Fruit fly (Drosophila melanogaster) whole organism, wandering third instar larva: ENCODE measurements around the gene FER.
A peak's percentile ranks its signal among the peaks of the same experiment; 100 is the strongest.

Experiments used
- Abd-B ChIP-seq: fragments of >200 bp; optimal IDR thresholded peaks from 2 replicates; lab custom pipeline; 2017; ENCODE audit warnings: missing biosample characterization, missing genetic modification characterization
- CG32264 ChIP-seq: fragments of 200-800 bp; sonication (Bioruptor generic); optimal IDR thresholded peaks from 2 replicates; lab custom pipeline; 2016; ENCODE audit warnings: missing biosample characterization, missing genetic modification characterization
- CG9705 ChIP-seq: fragments of 200-800 bp; sonication (Bioruptor generic); optimal IDR thresholded peaks from 2 replicates; lab custom pipeline; 2018; ENCODE audit warnings: missing biosample characterization, mild to moderate bottlenecking, missing genetic modification characterization
- CrebA ChIP-seq: fragments of 200-800 bp; sonication (Bioruptor generic); optimal IDR thresholded peaks from 2 replicates; lab custom pipeline; 2016; ENCODE audit warnings: missing biosample characterization, mild to moderate bottlenecking, missing genetic modification characterization, borderline replicate concordance
- Dfd ChIP-seq: fragments of >200 bp; optimal IDR thresholded peaks from 2 replicates; lab custom pipeline; 2017; ENCODE audit warnings: missing biosample characterization, missing genetic modification characterization
- Dif ChIP-seq: fragments of 200-275, 200-300 bp; sonication (Bioruptor generic); optimal IDR thresholded peaks from 2 replicates; lab custom pipeline; 2018; ENCODE audit warnings: missing biosample characterization, missing genetic modification characterization; ENCODE audit not compliant: partially characterized antibody
- GATAd ChIP-seq: sonication (Bioruptor generic); optimal IDR thresholded peaks from 2 replicates; lab custom pipeline; 2016; ENCODE audit warnings: missing biosample characterization, missing genetic modification characterization
- HLH106 ChIP-seq: fragments of 200-800 bp; optimal IDR thresholded peaks from 3 replicates; lab custom pipeline; 2019; ENCODE audit warnings: missing biosample characterization, mild to moderate bottlenecking, missing genetic modification characterization, moderate library complexity
- Hnf4 ChIP-seq: fragments of 200-800 bp; sonication (Bioruptor generic); optimal IDR thresholded peaks from 2 replicates; lab custom pipeline; 2016; ENCODE audit warnings: missing biosample characterization, mild to moderate bottlenecking, missing genetic modification characterization
- Hr78 ChIP-seq: fragments of >200 bp; optimal IDR thresholded peaks from 2 replicates; lab custom pipeline; 2017; ENCODE audit warnings: missing biosample characterization, missing genetic modification characterization
- Hr83 ChIP-seq: fragments of 200-300 bp; sonication (Bioruptor generic); optimal IDR thresholded peaks from 2 replicates; lab custom pipeline; 2016; ENCODE audit warnings: missing biosample characterization, mild to moderate bottlenecking, missing genetic modification characterization, moderate library complexity; ENCODE audit not compliant: poor library complexity, severe bottlenecking
- Jra ChIP-seq: sonication (Bioruptor generic); optimal IDR thresholded peaks from 2 replicates; lab custom pipeline; 2016; ENCODE audit warnings: missing biosample characterization, missing genetic modification characterization
- Mio ChIP-seq: sonication (Bioruptor generic); optimal IDR thresholded peaks from 2 replicates; lab custom pipeline; 2016; ENCODE audit warnings: missing biosample characterization, missing genetic modification characterization
- Myc ChIP-seq: fragments of >200 bp; optimal IDR thresholded peaks from 2 replicates; lab custom pipeline; 2017
- N ChIP-seq: fragments of >200 bp; optimal IDR thresholded peaks from 2 replicates; lab custom pipeline; 2018; ENCODE audit warnings: missing biosample characterization, missing external identifiers, missing genetic modification characterization
- OdsH ChIP-seq: fragments of 200-800 bp; sonication (Bioruptor generic); optimal IDR thresholded peaks from 2 replicates; lab custom pipeline; 2016; ENCODE audit warnings: missing biosample characterization, mild to moderate bottlenecking, missing genetic modification characterization
- Rel ChIP-seq, 2 experiments: fragments of 200-800 bp; sonication (Bioruptor generic) in 1 of 2; optimal IDR thresholded peaks; 2 replicates in 1 of 2; 3 replicates in 1 of 2; lab custom pipeline; 2016 to 2019; ENCODE audit warnings: mild to moderate bottlenecking in 2 of 2, missing biosample characterization in 2 of 2, missing genetic modification characterization in 2 of 2, moderate library complexity in 1 of 2
- Sp1 ChIP-seq: fragments of 200-800 bp; sonication (Bioruptor generic); optimal IDR thresholded peaks from 3 replicates; lab custom pipeline; 2019; ENCODE audit warnings: missing biosample characterization, mild to moderate bottlenecking, missing genetic modification characterization, moderate library complexity
- Vsx2 ChIP-seq: fragments of 200-300, 225-300 bp; sonication (Bioruptor generic); optimal IDR thresholded peaks from 2 replicates; lab custom pipeline; 2018; ENCODE audit warnings: missing biosample characterization, missing genetic modification characterization; ENCODE audit not compliant: partially characterized antibody
- br ChIP-seq: fragments of 200-800 bp; sonication (Bioruptor generic); optimal IDR thresholded peaks from 2 replicates; lab custom pipeline; 2016; ENCODE audit warnings: missing biosample characterization, missing genetic modification characterization
- brk ChIP-seq: fragments of 200-800 bp; sonication (Bioruptor generic); optimal IDR thresholded peaks from 2 replicates; lab custom pipeline; 2016; ENCODE audit warnings: missing biosample characterization, mild to moderate bottlenecking, missing genetic modification characterization
- dl ChIP-seq, 2 experiments: fragments of 175-275, 200-275 bp in 1 of 2; fragments of 200-275 bp in 1 of 2; sonication (Bioruptor generic); optimal IDR thresholded peaks; lab custom pipeline; 2018; ENCODE audit warnings: mild to moderate bottlenecking in 2 of 2, missing biosample characterization in 2 of 2, missing genetic modification characterization in 2 of 2, moderate library complexity in 2 of 2; ENCODE audit not compliant: partially characterized antibody in 2 of 2, insufficient read depth in 1 of 2
- dmrt93B ChIP-seq: fragments of 200-800 bp; sonication (Bioruptor generic); optimal IDR thresholded peaks from 2 replicates; lab custom pipeline; 2018; ENCODE audit warnings: missing biosample characterization, mild to moderate bottlenecking, missing genetic modification characterization
- dsf ChIP-seq: sonication (Bioruptor generic); optimal IDR thresholded peaks from 2 replicates; lab custom pipeline; 2016; ENCODE audit warnings: missing biosample characterization, missing genetic modification characterization, borderline replicate concordance
- ey ChIP-seq: fragments of 200-800 bp; sonication (Bioruptor generic); optimal IDR thresholded peaks from 2 replicates; lab custom pipeline; 2016; ENCODE audit warnings: missing biosample characterization, missing genetic modification characterization
- foxo ChIP-seq, 2 experiments: fragments of 200-800 bp; sonication (Bioruptor generic); optimal IDR thresholded peaks; 2 replicates in 1 of 2; 3 replicates in 1 of 2; lab custom pipeline; 2016 to 2017; ENCODE audit warnings: missing biosample characterization in 2 of 2, missing genetic modification characterization in 2 of 2
- fru ChIP-seq: fragments of 200-800 bp; sonication (Bioruptor generic); optimal IDR thresholded peaks from 3 replicates; lab custom pipeline; 2016; ENCODE audit warnings: missing biosample characterization, mild to moderate bottlenecking, missing genetic modification characterization
- h ChIP-seq: fragments of 200-800 bp; sonication (Bioruptor generic); optimal IDR thresholded peaks from 3 replicates; lab custom pipeline; 2016; ENCODE audit warnings: missing biosample characterization, mild to moderate bottlenecking, missing genetic modification characterization
- jim ChIP-seq: fragments of 175-275, 200-325 bp; sonication (Bioruptor generic); optimal IDR thresholded peaks from 2 replicates; lab custom pipeline; 2016; ENCODE audit warnings: missing biosample characterization, mild to moderate bottlenecking, missing genetic modification characterization
- lola ChIP-seq: fragments of >200 bp; optimal IDR thresholded peaks from 2 replicates; lab custom pipeline; 2017; ENCODE audit warnings: missing biosample characterization, missing genetic modification characterization
- pan ChIP-seq: fragments of >200 bp; optimal IDR thresholded peaks from 2 replicates; lab custom pipeline; 2017
- psq ChIP-seq: fragments of 200-800 bp; sonication (Bioruptor generic); optimal IDR thresholded peaks from 3 replicates; lab custom pipeline; 2017; ENCODE audit warnings: missing biosample characterization, mild to moderate bottlenecking, missing genetic modification characterization, moderate library complexity
- rgr ChIP-seq: fragments of 200-800 bp; sonication (Bioruptor generic); optimal IDR thresholded peaks from 3 replicates; lab custom pipeline; 2016; ENCODE audit warnings: missing biosample characterization, mild to moderate bottlenecking, missing genetic modification characterization
- sage ChIP-seq: fragments of 200-800 bp; sonication (Bioruptor generic); optimal IDR thresholded peaks from 2 replicates; lab custom pipeline; 2016; ENCODE audit warnings: missing biosample characterization, mild to moderate bottlenecking, missing genetic modification characterization
- sv ChIP-seq: fragments of 200-800 bp; sonication (Bioruptor generic); optimal IDR thresholded peaks from 3 replicates; lab custom pipeline; 2016; ENCODE audit warnings: missing biosample characterization, missing genetic modification characterization
- tai ChIP-seq: sonication (Bioruptor generic); optimal IDR thresholded peaks from 2 replicates; lab custom pipeline; 2016; ENCODE audit warnings: missing biosample characterization, missing genetic modification characterization
- usp ChIP-seq: fragments of >200 bp; optimal IDR thresholded peaks from 2 replicates; lab custom pipeline; 2017; ENCODE audit warnings: missing biosample characterization, missing genetic modification characterization
- woc ChIP-seq: sonication (Bioruptor generic); optimal IDR thresholded peaks from 2 replicates; lab custom pipeline; 2016; ENCODE audit warnings: missing biosample characterization, mild to moderate bottlenecking, missing genetic modification characterization

FER gene

dm6 chr3R:9346539-9346938, 47.8 kb downstream of the FER start:
- TF ChIP-seq pan (lab: Kevin White, UChicago), result no peak
- no peak for TF ChIP-seq dl (GFP tag; optimal IDR thresholded peaks at IDR 0.05; lab: Kevin White, UChicago; ENCODE audit: insufficient read depth in 1 of 2, partially characterized antibody in 2 of 2)
- no peak for TF ChIP-seq dsf (GFP tag; lab: Kevin White, UChicago)
- no peak for TF ChIP-seq GATAd (GFP tag; lab: Kevin White, UChicago)
- TF ChIP-seq usp (GFP tag; lab: Kevin White, UChicago), result no peak
- TF ChIP-seq h (GFP tag; lab: Kevin White, UChicago), result no peak
- TF ChIP-seq CG32264 (GFP tag; lab: Kevin White, UChicago), result no peak
- TF ChIP-seq Vsx2 (GFP tag; lab: Kevin White, UChicago), result no peak
- no peak for TF ChIP-seq Mio (GFP tag; lab: Kevin White, UChicago)
- peak in 1 of 2 experiments; percentile 35 for TF ChIP-seq foxo (GFP tag; optimal IDR thresholded peaks at IDR 0.05; lab: Kevin White, UChicago)
- peak; percentile 11 for TF ChIP-seq ey (GFP tag; lab: Kevin White, UChicago)
- no peak for TF ChIP-seq CrebA
- no peak for TF ChIP-seq Jra
- no peak for TF ChIP-seq sage (GFP tag; lab: Kevin White, UChicago)
- TF ChIP-seq Hr78, result no peak
- TF ChIP-seq Sp1 (GFP tag; lab: Kevin White, UChicago), result peak; percentile 2
- TF ChIP-seq tai (GFP tag; lab: Kevin White, UChicago), result no peak
- TF ChIP-seq Dif, result no peak
- TF ChIP-seq psq (GFP tag; lab: Kevin White, UChicago), result no peak
- no peak for TF ChIP-seq woc (GFP tag; lab: Kevin White, UChicago)
- no peak for TF ChIP-seq rgr (GFP tag; lab: Kevin White, UChicago)
- no peak for TF ChIP-seq Hnf4 (GFP tag; lab: Kevin White, UChicago)
- TF ChIP-seq jim, result no peak
- TF ChIP-seq OdsH, result no peak
- no peak for TF ChIP-seq Myc (lab: Kevin White, UChicago)
- no peak for TF ChIP-seq Rel (GFP tag; optimal IDR thresholded peaks at IDR 0.05; lab: Kevin White, UChicago)
- TF ChIP-seq Rel (tag; optimal IDR thresholded peaks at IDR 0.05; lab: Kevin White, UChicago), result no peak
- TF ChIP-seq dmrt93B (GFP tag; lab: Kevin White, UChicago), result no peak
- TF ChIP-seq Dfd (GFP tag; lab: Kevin White, UChicago), result no peak
- TF ChIP-seq Abd-B (GFP tag; lab: Kevin White, UChicago), result no peak
- TF ChIP-seq HLH106 (tag; lab: Kevin White, UChicago), result peak; percentile 13
- no peak for TF ChIP-seq CG9705 (GFP tag; lab: Kevin White, UChicago)
- no peak for TF ChIP-seq Hr83 (GFP tag; lab: Kevin White, UChicago)
- peak; percentile 11 for TF ChIP-seq fru (GFP tag; lab: Kevin White, UChicago)
- TF ChIP-seq br (GFP tag; lab: Kevin White, UChicago), result peak; percentile 27
- TF ChIP-seq lola (GFP tag; lab: Kevin White, UChicago), result no peak
- no peak for TF ChIP-seq N (GFP tag; lab: Kevin White, UChicago)
- TF ChIP-seq brk (GFP tag; lab: Kevin White, UChicago), result no peak
- TF ChIP-seq sv, result no peak

DNA sequence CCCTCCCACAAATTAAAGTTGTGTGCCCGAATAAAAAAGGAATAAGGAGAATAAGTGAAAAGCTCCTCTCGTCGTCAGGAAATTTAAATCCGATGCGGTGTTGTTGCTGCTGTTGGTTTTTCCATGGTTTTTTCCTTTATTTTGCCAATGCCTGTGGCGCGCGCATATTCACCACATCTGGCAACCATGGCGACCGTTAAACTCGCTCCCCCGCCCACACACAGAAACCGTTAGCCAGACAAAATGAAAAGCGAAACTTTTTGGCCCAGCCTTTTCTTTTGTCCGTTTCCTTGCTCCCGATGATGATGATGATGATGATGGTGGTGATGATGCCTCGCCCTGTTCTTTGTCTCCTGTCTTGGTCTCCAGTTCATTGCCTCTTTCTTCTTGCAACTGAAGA, 48.4 kb downstream of the FER start:
- TF ChIP-seq fru (GFP tag; lab: Kevin White, UChicago), result no peak
- TF ChIP-seq sv, result no peak
- TF ChIP-seq OdsH, result no peak
- TF ChIP-seq Hnf4 (GFP tag; lab: Kevin White, UChicago), result no peak
- no peak for TF ChIP-seq Dfd (GFP tag; lab: Kevin White, UChicago)
- no peak for TF ChIP-seq Abd-B (GFP tag; lab: Kevin White, UChicago)
- TF ChIP-seq br (GFP tag; lab: Kevin White, UChicago), result no peak
- TF ChIP-seq Rel (GFP tag; optimal IDR thresholded peaks at IDR 0.05; lab: Kevin White, UChicago), result no peak
- TF ChIP-seq Rel (tag; optimal IDR thresholded peaks at IDR 0.05; lab: Kevin White, UChicago), result no peak
- no peak for TF ChIP-seq ey (GFP tag; lab: Kevin White, UChicago)
- no peak for TF ChIP-seq CG32264 (GFP tag; lab: Kevin White, UChicago)
- no peak for TF ChIP-seq brk (GFP tag; lab: Kevin White, UChicago)
- TF ChIP-seq foxo (GFP tag; optimal IDR thresholded peaks at IDR 0.05; lab: Kevin White, UChicago), result no peak
- TF ChIP-seq dmrt93B (GFP tag; lab: Kevin White, UChicago), result no peak
